Worm (Caenorhabditis elegans): ENCODE results near the gene R08C7.11.

DNA sequence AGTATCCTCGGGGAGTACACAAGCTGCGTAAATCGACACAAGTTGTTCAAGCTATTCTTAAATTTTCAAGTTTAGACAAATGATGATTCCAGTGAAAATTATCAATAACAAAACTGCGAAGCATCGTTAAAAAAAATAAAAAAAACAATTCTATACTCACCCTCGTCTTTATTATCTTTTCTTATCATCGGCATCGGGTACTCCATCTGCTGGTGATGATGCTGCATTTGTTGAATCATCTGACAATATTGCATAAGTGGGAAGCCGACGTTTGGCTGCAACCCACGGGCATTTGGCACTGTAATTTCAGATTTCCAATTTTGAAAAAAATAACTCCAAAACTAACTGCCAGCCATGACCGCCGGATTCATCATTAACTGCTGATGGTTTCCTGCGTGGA is 26.6 kb upstream of the R08C7.11 start:
- TF ChIP-seq tbx-2 (tag; optimal IDR thresholded peaks at IDR 0.05) (no peak), C38D4.7 (GFP tag; optimal IDR thresholded peaks at IDR 0.05) (no peak), pha-4 (tag; optimal IDR thresholded peaks at IDR 0.05) (no peak), dve-1 (tag; optimal IDR thresholded peaks at IDR 0.05) (no peak), pqm-1 (tag; optimal IDR thresholded peaks at IDR 0.05) (no peak), ceh-24 (tag; optimal IDR thresholded peaks at IDR 0.05) (no peak), nhr-11 (tag; optimal IDR thresholded peaks at IDR 0.05) (no peak), elt-4 (tag; optimal IDR thresholded peaks at IDR 0.05) (no peak)

All from whole organism, late embryonic.